Fruit fly (Drosophila melanogaster) whole organism, embryonic: Measurements from ENCODE around the gene Coq5.

ENCODE experiments used
- Atf6 ChIP-seq: fragments of 200-800 bp; sonication (Bioruptor generic); IDR thresholded peaks from 2 replicates; pipeline ENCODE4 v1.3.6; 2022; ENCODE audit warnings: missing biosample characterization, missing genetic modification characterization
- B-H2 ChIP-seq: fragments of 200-800 bp; sonication (Bioruptor generic); optimal IDR thresholded peaks from 2 replicates; lab custom pipeline; 2018; ENCODE audit warnings: missing biosample characterization, mild to moderate bottlenecking, missing genetic modification characterization
- Bgb ChIP-seq: fragments of 200-800 bp; sonication (Bioruptor generic); IDR thresholded peaks from 2 replicates; pipeline ENCODE4 v1.3.6; 2022; ENCODE audit warnings: missing biosample characterization, missing genetic modification characterization; ENCODE audit not compliant: partially characterized antibody
- BtbVII ChIP-seq: fragments of 200-800 bp; sonication (Bioruptor generic); optimal IDR thresholded peaks from 3 replicates; lab custom pipeline; 2017; ENCODE audit warnings: missing biosample characterization, mild to moderate bottlenecking, missing genetic modification characterization
- CG10321 ChIP-seq: fragments of 200-800 bp; sonication (Bioruptor generic); IDR thresholded peaks from 2 replicates; pipeline ENCODE4 v1.3.6; 2022; ENCODE audit warnings: missing biosample characterization, missing genetic modification characterization
- CG10654 ChIP-seq: fragments of 200-800 bp; sonication (Bioruptor generic); optimal IDR thresholded peaks from 2 replicates; lab custom pipeline; 2016; ENCODE audit warnings: missing biosample characterization, missing genetic modification characterization
- CG11560 ChIP-seq: fragments of 200-800 bp; sonication (Bioruptor generic); IDR thresholded peaks from 3 replicates; pipeline ENCODE4 v1.3.6; 2022; ENCODE audit warnings: missing biosample characterization, missing genetic modification characterization
- CG13296 ChIP-seq: fragments of 200-800 bp; sonication (Bioruptor generic); optimal IDR thresholded peaks from 3 replicates; lab custom pipeline; 2018; ENCODE audit warnings: missing biosample characterization, mild to moderate bottlenecking, missing genetic modification characterization
- CG14014 ChIP-seq: fragments of 200-800 bp; sonication (Bioruptor generic); IDR thresholded peaks from 2 replicates; pipeline ENCODE4 v1.3.6; 2022; ENCODE audit warnings: missing biosample characterization, missing genetic modification characterization
- CG30403 ChIP-seq: fragments of 200-800 bp; sonication (Bioruptor generic); optimal IDR thresholded peaks from 3 replicates; lab custom pipeline; 2016; ENCODE audit warnings: missing biosample characterization, missing genetic modification characterization
- CG3838 ChIP-seq: fragments of 200-800 bp; sonication (Bioruptor generic); optimal IDR thresholded peaks from 3 replicates; lab custom pipeline; 2016; ENCODE audit warnings: missing biosample characterization, missing genetic modification characterization
- CG6272 ChIP-seq: fragments of 200-800 bp; sonication (Bioruptor generic); IDR thresholded peaks from 2 replicates; pipeline ENCODE4 v1.3.6; 2022; ENCODE audit warnings: missing biosample characterization, missing genetic modification characterization
- CG6854 ChIP-seq: fragments of 200-800 bp; sonication (Bioruptor generic); optimal IDR thresholded peaks from 3 replicates; lab custom pipeline; 2017; ENCODE audit warnings: missing biosample characterization, mild to moderate bottlenecking, missing genetic modification characterization
- CG7987 ChIP-seq: fragments of 200-800 bp; sonication (Bioruptor generic); optimal IDR thresholded peaks from 2 replicates; lab custom pipeline; 2018; ENCODE audit warnings: missing biosample characterization, mild to moderate bottlenecking, missing genetic modification characterization, moderate library complexity
- CG8281 ChIP-seq: fragments of 200-800 bp; sonication (Bioruptor generic); optimal IDR thresholded peaks from 2 replicates; lab custom pipeline; 2018; ENCODE audit warnings: missing biosample characterization, mild to moderate bottlenecking, missing genetic modification characterization, moderate library complexity
- CG9215 ChIP-seq: fragments of 200-800 bp; sonication (Bioruptor generic); IDR thresholded peaks from 2 replicates; pipeline ENCODE4 v1.3.6; 2022; ENCODE audit warnings: missing biosample characterization, missing genetic modification characterization
- CG9876 ChIP-seq: fragments of 200-800 bp; sonication (Bioruptor generic); optimal IDR thresholded peaks from 2 replicates; lab custom pipeline; 2016; ENCODE audit warnings: missing biosample characterization, missing genetic modification characterization
- CoRest ChIP-seq: fragments of 200-800 bp; sonication (Bioruptor generic); optimal IDR thresholded peaks from 3 replicates; lab custom pipeline; 2018; ENCODE audit warnings: missing biosample characterization, mild to moderate bottlenecking, missing genetic modification characterization, moderate library complexity
- Ets97D ChIP-seq: fragments of 200-800 bp; sonication (Bioruptor generic); optimal IDR thresholded peaks from 3 replicates; lab custom pipeline; 2016; ENCODE audit warnings: missing biosample characterization, missing genetic modification characterization
- GATAe ChIP-seq: fragments of 200-800 bp; sonication (Bioruptor generic); conservative IDR thresholded peaks from 2 replicates; pipeline ENCODE4 v1.3.6; 2022; ENCODE audit warnings: missing biosample characterization, missing genetic modification characterization
- Hey ChIP-seq: fragments of 200-800 bp; sonication (Bioruptor generic); optimal IDR thresholded peaks from 3 replicates; lab custom pipeline; 2018; ENCODE audit warnings: missing biosample characterization, mild to moderate bottlenecking, missing genetic modification characterization
- Hr39 ChIP-seq: fragments of >200 bp; optimal IDR thresholded peaks from 2 replicates; lab custom pipeline; 2017
- Kr ChIP-seq: fragments of 200-800 bp; sonication (Bioruptor generic); optimal IDR thresholded peaks from 2 replicates; lab custom pipeline; 2017; ENCODE audit warnings: missing biosample characterization, mild to moderate bottlenecking, missing genetic modification characterization
- MBD-R2 ChIP-seq: fragments of 200-800 bp; sonication (Bioruptor generic); IDR thresholded peaks from 2 replicates; pipeline ENCODE4 v1.3.6; 2022; ENCODE audit warnings: missing biosample characterization, missing genetic modification characterization
- Mad ChIP-seq: fragments of 200-800 bp; sonication (Bioruptor generic); optimal IDR thresholded peaks from 2 replicates; lab custom pipeline; 2016; ENCODE audit warnings: missing biosample characterization, missing genetic modification characterization
- NFAT ChIP-seq: fragments of 200-800 bp; sonication (Bioruptor generic); IDR thresholded peaks from 2 replicates; pipeline ENCODE4 v1.3.6; 2022; ENCODE audit warnings: missing biosample characterization, missing genetic modification characterization
- Nf-YB ChIP-seq: fragments of 200-800 bp; sonication (Bioruptor generic); optimal IDR thresholded peaks from 3 replicates; lab custom pipeline; 2019; ENCODE audit warnings: missing biosample characterization, mild to moderate bottlenecking, missing genetic modification characterization, moderate library complexity
- Opbp ChIP-seq: fragments of 200-800 bp; sonication (Bioruptor generic); IDR thresholded peaks from 3 replicates; pipeline ENCODE4 v1.3.6; 2022; ENCODE audit warnings: missing biosample characterization, missing genetic modification characterization; ENCODE audit not compliant: partially characterized antibody
- Optix ChIP-seq: fragments of 200-800 bp; sonication (Bioruptor generic); IDR thresholded peaks from 3 replicates; pipeline ENCODE4 v1.3.6; 2022; ENCODE audit warnings: missing biosample characterization, missing genetic modification characterization
- Stat92E ChIP-seq, 3 experiments: fragments of >200 bp in 2 of 3; fragments of 200-800 bp in 1 of 3; sonication (Bioruptor generic) in 1 of 3; optimal IDR thresholded peaks; 2 replicates each; lab custom pipeline; 2017 to 2019; ENCODE audit warnings: missing biosample characterization in 3 of 3, missing genetic modification characterization in 3 of 3, mild to moderate bottlenecking in 1 of 3, moderate library complexity in 1 of 3
- Usf ChIP-seq: fragments of 200-800 bp; sonication (Bioruptor generic); optimal IDR thresholded peaks from 2 replicates; lab custom pipeline; 2017; ENCODE audit warnings: missing genotype, missing biosample characterization, missing genetic modification characterization
- amos ChIP-seq: fragments of 200-800 bp; sonication (Bioruptor generic); IDR thresholded peaks from 2 replicates; pipeline ENCODE4 v1.3.6; 2022; ENCODE audit warnings: missing biosample characterization, missing genetic modification characterization; ENCODE audit not compliant: partially characterized antibody
- ash1 ChIP-seq: fragments of 200-800 bp; sonication (Bioruptor generic); optimal IDR thresholded peaks from 2 replicates; lab custom pipeline; 2018; ENCODE audit warnings: missing biosample characterization, mild to moderate bottlenecking, missing genetic modification characterization
- chif ChIP-seq, 2 experiments: fragments of 200-800 bp; sonication (Bioruptor generic); optimal IDR thresholded peaks; 3 replicates each; lab custom pipeline; 2016; ENCODE audit warnings: missing biosample characterization in 2 of 2, missing genetic modification characterization in 2 of 2
- chn ChIP-seq: fragments of 200-800 bp; sonication (Bioruptor generic); optimal IDR thresholded peaks from 2 replicates; lab custom pipeline; 2016; ENCODE audit warnings: missing biosample characterization, missing genetic modification characterization
- ci ChIP-seq: fragments of 200-800 bp; sonication (Bioruptor generic); IDR thresholded peaks from 3 replicates; pipeline ENCODE4 v1.3.6; 2022; ENCODE audit warnings: missing biosample characterization, missing genetic modification characterization
- da ChIP-seq: fragments of 200-800 bp; sonication (Bioruptor generic); optimal IDR thresholded peaks from 2 replicates; lab custom pipeline; 2016; ENCODE audit warnings: missing biosample characterization, missing genetic modification characterization
- disco-r ChIP-seq: fragments of 200-800 bp; sonication (Bioruptor generic); optimal IDR thresholded peaks from 2 replicates; lab custom pipeline; 2016; ENCODE audit warnings: missing biosample characterization, missing genetic modification characterization
- ewg ChIP-seq: fragments of 200-800 bp; sonication (Bioruptor generic); optimal IDR thresholded peaks from 3 replicates; lab custom pipeline; 2017; ENCODE audit warnings: mild to moderate bottlenecking, missing biosample characterization, missing genetic modification reagents, missing genetic modification characterization
- fd102C ChIP-seq: fragments of 200-800 bp; sonication (Bioruptor generic); optimal IDR thresholded peaks from 2 replicates; lab custom pipeline; 2018; ENCODE audit warnings: missing biosample characterization, mild to moderate bottlenecking, missing genetic modification characterization, moderate library complexity
- fd64A ChIP-seq: fragments of 200-800 bp; sonication (Bioruptor generic); optimal IDR thresholded peaks from 3 replicates; lab custom pipeline; 2018; ENCODE audit warnings: missing biosample characterization, mild to moderate bottlenecking, missing genetic modification characterization
- jigr1 ChIP-seq: fragments of 200-800 bp; sonication (Bioruptor generic); IDR thresholded peaks from 3 replicates; pipeline ENCODE4 v1.3.6; 2022; ENCODE audit warnings: missing biosample characterization, missing genetic modification characterization
- ken ChIP-seq: fragments of 200-800 bp; sonication (Bioruptor generic); IDR thresholded peaks from 3 replicates; pipeline ENCODE4 v1.3.6; 2022; ENCODE audit warnings: missing biosample characterization, missing genetic modification characterization
- nom ChIP-seq: fragments of 200-800 bp; sonication (Bioruptor generic); optimal IDR thresholded peaks from 2 replicates; lab custom pipeline; 2017; ENCODE audit warnings: missing biosample characterization, missing genetic modification characterization, mild to moderate bottlenecking, moderate library complexity, missing genetic modification reagents
- sd ChIP-seq: fragments of 200-800 bp; sonication (Bioruptor generic); optimal IDR thresholded peaks from 3 replicates; lab custom pipeline; 2018; ENCODE audit warnings: missing biosample characterization, mild to moderate bottlenecking, missing genetic modification characterization, moderate library complexity
- tna ChIP-seq: fragments of 200-800 bp; sonication (Bioruptor generic); IDR thresholded peaks from 2 replicates; pipeline ENCODE4 v1.3.6; 2022; ENCODE audit warnings: missing biosample characterization, missing genetic modification characterization; ENCODE audit not compliant: partially characterized antibody
- tx ChIP-seq: fragments of 200-800 bp; sonication (Bioruptor generic); optimal IDR thresholded peaks from 2 replicates; lab custom pipeline; 2016; ENCODE audit warnings: missing biosample characterization, missing genetic modification characterization
- z ChIP-seq: fragments of 200-800 bp; sonication (Bioruptor generic); IDR thresholded peaks from 3 replicates; pipeline ENCODE4 v1.3.6; 2022; ENCODE audit warnings: missing biosample characterization, missing genetic modification characterization

Gene Coq5

DNA sequence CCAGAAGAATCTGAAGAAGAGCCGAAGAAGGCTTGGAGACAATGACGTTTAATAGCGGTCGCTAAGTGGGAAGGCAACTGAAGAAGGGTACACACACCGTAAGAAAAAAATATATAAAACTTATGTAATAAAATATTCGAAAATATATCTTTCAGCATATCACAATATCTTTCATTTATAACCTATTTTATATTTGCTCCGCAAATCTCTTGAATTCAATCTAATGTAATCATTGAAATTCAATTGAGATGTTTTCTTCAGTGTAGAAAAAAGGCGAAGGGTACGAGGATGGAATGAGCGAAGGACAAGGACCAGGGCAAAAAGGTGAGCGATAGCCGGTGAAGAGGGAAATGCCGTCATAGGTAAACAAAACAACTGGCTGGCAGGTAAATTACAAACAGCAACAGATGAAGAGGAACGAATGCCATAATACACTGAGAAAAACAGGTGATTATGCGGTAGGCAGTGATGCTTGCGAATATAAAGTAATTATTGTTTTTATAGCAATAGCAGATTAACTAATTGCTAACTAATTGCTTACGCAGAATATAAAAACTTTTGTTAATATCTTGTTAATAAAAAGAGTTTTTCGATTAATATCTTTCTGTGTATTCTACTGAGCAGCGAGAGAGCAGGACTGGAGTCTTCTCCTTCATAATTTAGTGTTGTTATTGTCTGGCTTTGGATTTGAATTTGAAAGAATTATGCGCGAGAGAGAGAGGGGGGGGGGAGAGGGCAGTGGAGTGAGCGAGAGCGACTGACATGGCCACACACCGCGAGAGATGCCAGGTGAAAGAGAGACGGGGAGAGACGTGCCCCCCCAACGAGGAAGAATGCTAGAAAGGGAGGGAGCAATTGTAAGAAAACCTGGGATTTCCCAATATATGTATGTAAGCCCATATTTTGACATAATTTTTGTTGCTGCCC, 39.7 kb upstream of the Coq5 start (continued):
- TF ChIP-seq CG7987 (GFP tag; lab: Kevin White, UChicago) (no peak), Hr39 (no peak), Ets97D (GFP tag; lab: Kevin White, UChicago) (peak; percentile 61), CG13296 (peak; percentile 65), ewg (GFP tag; lab: Kevin White, UChicago) (peak; percentile 51), CG9215 (GFP tag; lab: Robert Waterston, UW) (peak; percentile 76), ash1 (GFP tag; lab: Kevin White, UChicago) (no peak), ci (GFP tag; lab: Robert Waterston, UW) (peak; percentile 85), CG30403 (peak; percentile 84), Mad (peak; percentile 65), Usf (GFP tag; lab: Kevin White, UChicago) (peak; percentile 92), sd (tag; lab: Kevin White, UChicago) (peak; percentile 10), tna (GFP tag; lab: Robert Waterston, UW) (no peak), amos (no peak), Nf-YB (peak; percentile 65), Opbp (GFP tag; lab: Robert Waterston, UW) (no peak), B-H2 (GFP tag; lab: Kevin White, UChicago) (no peak), disco-r (GFP tag; lab: Kevin White, UChicago) (peak; percentile 55), chn (GFP tag; lab: Kevin White, UChicago) (peak; percentile 82), Stat92E (GFP tag; optimal IDR thresholded peaks at IDR 0.05; lab: Kevin White, UChicago) (peak in 1 of 3 experiments; percentile 69), nom (peak; percentile 92), Atf6 (GFP tag; lab: Robert Waterston, UW) (peak; percentile 60; the same call in 1 of the 2 replicates), CoRest (peak; percentile 85), chif (GFP tag; optimal IDR thresholded peaks at IDR 0.05; lab: Kevin White, UChicago) (peak; percentile 82 to 92), CG10654 (peak; percentile 72), CG8281 (tag; lab: Kevin White, UChicago) (peak; percentile 56), da (GFP tag; lab: Kevin White, UChicago) (peak; percentile 66), ken (GFP tag; lab: Robert Waterston, UW) (peak; percentile 80), Optix (GFP tag; lab: Robert Waterston, UW) (no peak; the same call in 1 of the 3 replicates), Hey (tag; lab: Kevin White, UChicago) (no peak), GATAe (no peak), Bgb (GFP tag; lab: Robert Waterston, UW) (no peak), CG3838 (GFP tag; lab: Kevin White, UChicago) (peak; percentile 39), NFAT (GFP tag; lab: Robert Waterston, UW) (peak; percentile 62), BtbVII (GFP tag; lab: Kevin White, UChicago) (peak; percentile 64), Kr (GFP tag; lab: Kevin White, UChicago) (peak; percentile 86), CG6854 (GFP tag; lab: Kevin White, UChicago) (peak; percentile 32), CG9876 (GFP tag; lab: Kevin White, UChicago) (peak; percentile 62), fd64A (GFP tag; lab: Kevin White, UChicago) (peak; percentile 69), jigr1 (GFP tag; lab: Robert Waterston, UW) (peak; percentile 52; the same call in 1 of the 3 replicates), CG10321 (GFP tag; lab: Robert Waterston, UW) (0 out of 2 replicates have a peak, but pooled peaks have one; percentile 22), MBD-R2 (GFP tag; lab: Robert Waterston, UW) (peak; percentile 47; the same call in 1 of the 2 replicates), CG6272 (GFP tag; lab: Robert Waterston, UW) (peak; percentile 74), CG14014 (peak; percentile 77), fd102C (GFP tag; lab: Kevin White, UChicago) (peak; percentile 83), z (GFP tag; lab: Robert Waterston, UW) (peak; percentile 33; the same call in 1 of the 3 replicates), tx (GFP tag; lab: Kevin White, UChicago) (peak; percentile 61), CG11560 (tag; lab: Robert Waterston, UW) (peak; percentile 58; the same call in 1 of the 3 replicates)
